Fruit fly (Drosophila melanogaster) whole organism, wandering third instar larva: ENCODE data around the gene Cpr66D.

ENCODE experiments used
- Abd-B ChIP-seq: fragments of >200 bp; optimal IDR thresholded peaks from 2 replicates; lab custom pipeline; 2017; ENCODE audit warnings: missing biosample characterization, missing genetic modification characterization
- CG32264 ChIP-seq: fragments of 200-800 bp; sonication (Bioruptor generic); optimal IDR thresholded peaks from 2 replicates; lab custom pipeline; 2016; ENCODE audit warnings: missing biosample characterization, missing genetic modification characterization
- CG9705 ChIP-seq: fragments of 200-800 bp; sonication (Bioruptor generic); optimal IDR thresholded peaks from 2 replicates; lab custom pipeline; 2018; ENCODE audit warnings: missing biosample characterization, mild to moderate bottlenecking, missing genetic modification characterization
- CrebA ChIP-seq: fragments of 200-800 bp; sonication (Bioruptor generic); optimal IDR thresholded peaks from 2 replicates; lab custom pipeline; 2016; ENCODE audit warnings: missing biosample characterization, mild to moderate bottlenecking, missing genetic modification characterization, borderline replicate concordance
- Dfd ChIP-seq: fragments of >200 bp; optimal IDR thresholded peaks from 2 replicates; lab custom pipeline; 2017; ENCODE audit warnings: missing biosample characterization, missing genetic modification characterization
- Dif ChIP-seq: fragments of 200-275, 200-300 bp; sonication (Bioruptor generic); optimal IDR thresholded peaks from 2 replicates; lab custom pipeline; 2018; ENCODE audit warnings: missing biosample characterization, missing genetic modification characterization; ENCODE audit not compliant: partially characterized antibody
- GATAd ChIP-seq: sonication (Bioruptor generic); optimal IDR thresholded peaks from 2 replicates; lab custom pipeline; 2016; ENCODE audit warnings: missing biosample characterization, missing genetic modification characterization
- HLH106 ChIP-seq: fragments of 200-800 bp; optimal IDR thresholded peaks from 3 replicates; lab custom pipeline; 2019; ENCODE audit warnings: missing biosample characterization, mild to moderate bottlenecking, missing genetic modification characterization, moderate library complexity
- Hnf4 ChIP-seq: fragments of 200-800 bp; sonication (Bioruptor generic); optimal IDR thresholded peaks from 2 replicates; lab custom pipeline; 2016; ENCODE audit warnings: missing biosample characterization, mild to moderate bottlenecking, missing genetic modification characterization
- Hr78 ChIP-seq: fragments of >200 bp; optimal IDR thresholded peaks from 2 replicates; lab custom pipeline; 2017; ENCODE audit warnings: missing biosample characterization, missing genetic modification characterization
- Hr83 ChIP-seq: fragments of 200-300 bp; sonication (Bioruptor generic); optimal IDR thresholded peaks from 2 replicates; lab custom pipeline; 2016; ENCODE audit warnings: missing biosample characterization, mild to moderate bottlenecking, missing genetic modification characterization, moderate library complexity; ENCODE audit not compliant: poor library complexity, severe bottlenecking
- Jra ChIP-seq: sonication (Bioruptor generic); optimal IDR thresholded peaks from 2 replicates; lab custom pipeline; 2016; ENCODE audit warnings: missing biosample characterization, missing genetic modification characterization
- Mio ChIP-seq: sonication (Bioruptor generic); optimal IDR thresholded peaks from 2 replicates; lab custom pipeline; 2016; ENCODE audit warnings: missing biosample characterization, missing genetic modification characterization
- Myc ChIP-seq: fragments of >200 bp; optimal IDR thresholded peaks from 2 replicates; lab custom pipeline; 2017
- N ChIP-seq: fragments of >200 bp; optimal IDR thresholded peaks from 2 replicates; lab custom pipeline; 2018; ENCODE audit warnings: missing biosample characterization, missing external identifiers, missing genetic modification characterization
- OdsH ChIP-seq: fragments of 200-800 bp; sonication (Bioruptor generic); optimal IDR thresholded peaks from 2 replicates; lab custom pipeline; 2016; ENCODE audit warnings: missing biosample characterization, mild to moderate bottlenecking, missing genetic modification characterization
- Rel ChIP-seq, 2 experiments: fragments of 200-800 bp; sonication (Bioruptor generic) in 1 of 2; optimal IDR thresholded peaks; 2 replicates in 1 of 2; 3 replicates in 1 of 2; lab custom pipeline; 2016 to 2019; ENCODE audit warnings: mild to moderate bottlenecking in 2 of 2, missing biosample characterization in 2 of 2, missing genetic modification characterization in 2 of 2, moderate library complexity in 1 of 2
- Sp1 ChIP-seq: fragments of 200-800 bp; sonication (Bioruptor generic); optimal IDR thresholded peaks from 3 replicates; lab custom pipeline; 2019; ENCODE audit warnings: missing biosample characterization, mild to moderate bottlenecking, missing genetic modification characterization, moderate library complexity
- Vsx2 ChIP-seq: fragments of 200-300, 225-300 bp; sonication (Bioruptor generic); optimal IDR thresholded peaks from 2 replicates; lab custom pipeline; 2018; ENCODE audit warnings: missing biosample characterization, missing genetic modification characterization; ENCODE audit not compliant: partially characterized antibody
- br ChIP-seq: fragments of 200-800 bp; sonication (Bioruptor generic); optimal IDR thresholded peaks from 2 replicates; lab custom pipeline; 2016; ENCODE audit warnings: missing biosample characterization, missing genetic modification characterization
- brk ChIP-seq: fragments of 200-800 bp; sonication (Bioruptor generic); optimal IDR thresholded peaks from 2 replicates; lab custom pipeline; 2016; ENCODE audit warnings: missing biosample characterization, mild to moderate bottlenecking, missing genetic modification characterization
- dl ChIP-seq, 2 experiments: fragments of 175-275, 200-275 bp in 1 of 2; fragments of 200-275 bp in 1 of 2; sonication (Bioruptor generic); optimal IDR thresholded peaks; lab custom pipeline; 2018; ENCODE audit warnings: mild to moderate bottlenecking in 2 of 2, missing biosample characterization in 2 of 2, missing genetic modification characterization in 2 of 2, moderate library complexity in 2 of 2; ENCODE audit not compliant: partially characterized antibody in 2 of 2, insufficient read depth in 1 of 2
- dmrt93B ChIP-seq: fragments of 200-800 bp; sonication (Bioruptor generic); optimal IDR thresholded peaks from 2 replicates; lab custom pipeline; 2018; ENCODE audit warnings: missing biosample characterization, mild to moderate bottlenecking, missing genetic modification characterization
- dsf ChIP-seq: sonication (Bioruptor generic); optimal IDR thresholded peaks from 2 replicates; lab custom pipeline; 2016; ENCODE audit warnings: missing biosample characterization, missing genetic modification characterization, borderline replicate concordance
- ey ChIP-seq: fragments of 200-800 bp; sonication (Bioruptor generic); optimal IDR thresholded peaks from 2 replicates; lab custom pipeline; 2016; ENCODE audit warnings: missing biosample characterization, missing genetic modification characterization
- foxo ChIP-seq, 2 experiments: fragments of 200-800 bp; sonication (Bioruptor generic); optimal IDR thresholded peaks; 2 replicates in 1 of 2; 3 replicates in 1 of 2; lab custom pipeline; 2016 to 2017; ENCODE audit warnings: missing biosample characterization in 2 of 2, missing genetic modification characterization in 2 of 2
- fru ChIP-seq: fragments of 200-800 bp; sonication (Bioruptor generic); optimal IDR thresholded peaks from 3 replicates; lab custom pipeline; 2016; ENCODE audit warnings: missing biosample characterization, mild to moderate bottlenecking, missing genetic modification characterization
- h ChIP-seq: fragments of 200-800 bp; sonication (Bioruptor generic); optimal IDR thresholded peaks from 3 replicates; lab custom pipeline; 2016; ENCODE audit warnings: missing biosample characterization, mild to moderate bottlenecking, missing genetic modification characterization
- jim ChIP-seq: fragments of 175-275, 200-325 bp; sonication (Bioruptor generic); optimal IDR thresholded peaks from 2 replicates; lab custom pipeline; 2016; ENCODE audit warnings: missing biosample characterization, mild to moderate bottlenecking, missing genetic modification characterization
- lola ChIP-seq: fragments of >200 bp; optimal IDR thresholded peaks from 2 replicates; lab custom pipeline; 2017; ENCODE audit warnings: missing biosample characterization, missing genetic modification characterization
- pan ChIP-seq: fragments of >200 bp; optimal IDR thresholded peaks from 2 replicates; lab custom pipeline; 2017
- psq ChIP-seq: fragments of 200-800 bp; sonication (Bioruptor generic); optimal IDR thresholded peaks from 3 replicates; lab custom pipeline; 2017; ENCODE audit warnings: missing biosample characterization, mild to moderate bottlenecking, missing genetic modification characterization, moderate library complexity
- rgr ChIP-seq: fragments of 200-800 bp; sonication (Bioruptor generic); optimal IDR thresholded peaks from 3 replicates; lab custom pipeline; 2016; ENCODE audit warnings: missing biosample characterization, mild to moderate bottlenecking, missing genetic modification characterization
- sage ChIP-seq: fragments of 200-800 bp; sonication (Bioruptor generic); optimal IDR thresholded peaks from 2 replicates; lab custom pipeline; 2016; ENCODE audit warnings: missing biosample characterization, mild to moderate bottlenecking, missing genetic modification characterization
- sv ChIP-seq: fragments of 200-800 bp; sonication (Bioruptor generic); optimal IDR thresholded peaks from 3 replicates; lab custom pipeline; 2016; ENCODE audit warnings: missing biosample characterization, missing genetic modification characterization
- tai ChIP-seq: sonication (Bioruptor generic); optimal IDR thresholded peaks from 2 replicates; lab custom pipeline; 2016; ENCODE audit warnings: missing biosample characterization, missing genetic modification characterization
- usp ChIP-seq: fragments of >200 bp; optimal IDR thresholded peaks from 2 replicates; lab custom pipeline; 2017; ENCODE audit warnings: missing biosample characterization, missing genetic modification characterization
- woc ChIP-seq: sonication (Bioruptor generic); optimal IDR thresholded peaks from 2 replicates; lab custom pipeline; 2016; ENCODE audit warnings: missing biosample characterization, mild to moderate bottlenecking, missing genetic modification characterization

The Cpr66D gene

DNA sequence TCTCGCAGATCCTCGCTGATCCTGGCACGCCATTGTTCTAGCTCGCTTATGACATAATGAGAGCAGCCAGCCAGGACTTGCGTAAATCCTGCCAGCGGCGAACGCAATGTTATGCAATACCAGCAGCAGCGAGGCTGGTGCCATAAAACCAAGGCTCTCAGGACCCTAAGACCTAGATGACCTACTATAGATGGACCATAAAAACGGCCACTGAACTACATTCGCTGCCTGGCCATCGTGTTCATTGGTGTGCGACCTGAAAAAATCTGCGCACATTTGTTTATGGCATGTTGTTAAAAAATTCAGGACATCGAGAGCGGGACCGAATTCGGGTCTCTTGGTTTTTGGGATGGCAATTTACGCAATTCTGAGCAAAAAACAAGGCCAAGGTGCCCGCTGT is 13.3 kb downstream of the Cpr66D start:
- TF ChIP-seq N: no peak
- no peak for TF ChIP-seq CG32264
- TF ChIP-seq woc (GFP tag; lab: Kevin White, UChicago): no peak
- TF ChIP-seq OdsH: no peak
- no peak for TF ChIP-seq dl (GFP tag; optimal IDR thresholded peaks at IDR 0.05; lab: Kevin White, UChicago; ENCODE audit: insufficient read depth in 1 of 2, partially characterized antibody in 2 of 2)
- no peak for TF ChIP-seq tai
- TF ChIP-seq Abd-B: no peak
- no peak for TF ChIP-seq usp
- no peak for TF ChIP-seq sage (GFP tag; lab: Kevin White, UChicago)
- TF ChIP-seq rgr (GFP tag; lab: Kevin White, UChicago): no peak
- no peak for TF ChIP-seq Vsx2 (GFP tag; lab: Kevin White, UChicago)
- no peak for TF ChIP-seq h (GFP tag; lab: Kevin White, UChicago)

DNA sequence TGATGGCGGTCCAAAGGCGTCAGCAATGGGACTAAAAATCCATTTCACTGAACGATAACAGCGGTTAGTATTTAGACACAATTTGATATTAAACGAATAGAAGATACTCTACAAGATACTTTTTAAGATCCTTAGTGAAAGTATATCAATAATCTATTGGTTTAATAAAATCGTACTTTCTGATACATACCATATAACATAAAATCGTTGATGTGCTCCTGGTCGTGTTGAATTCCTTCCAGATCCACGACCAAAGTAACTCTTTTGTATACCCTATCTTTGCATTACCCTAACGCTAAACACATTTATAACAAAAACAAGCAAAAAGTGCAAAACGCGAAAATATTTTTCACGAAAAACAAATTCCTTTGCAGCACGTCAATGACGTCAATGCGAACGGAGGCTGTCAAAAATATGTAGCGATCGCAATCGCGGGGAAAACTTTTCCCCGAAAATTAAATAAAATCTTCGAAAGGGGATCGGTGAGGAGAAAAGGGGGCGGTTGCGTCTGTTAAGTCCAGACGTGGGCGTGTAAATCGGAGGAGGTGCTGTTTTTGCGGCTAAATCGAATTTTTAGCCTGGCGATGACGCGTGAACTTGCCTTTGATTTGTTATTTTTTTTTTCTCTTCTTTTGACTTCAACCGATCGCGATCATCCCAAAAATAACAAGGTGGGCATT is 15.1 kb downstream of the Cpr66D start:
- TF ChIP-seq Mio (GFP tag; lab: Kevin White, UChicago): no peak
- no peak for TF ChIP-seq Hr83 (GFP tag; lab: Kevin White, UChicago)
- TF ChIP-seq tai: no peak
- no peak for TF ChIP-seq Vsx2 (GFP tag; lab: Kevin White, UChicago)
- no peak for TF ChIP-seq fru (GFP tag; lab: Kevin White, UChicago)
- no peak for TF ChIP-seq Dfd (GFP tag; lab: Kevin White, UChicago)
- no peak for TF ChIP-seq N
- TF ChIP-seq Hnf4: no peak
- no peak for TF ChIP-seq sage (GFP tag; lab: Kevin White, UChicago)
- no peak for TF ChIP-seq HLH106 (tag; lab: Kevin White, UChicago)
- no peak for TF ChIP-seq Abd-B
- TF ChIP-seq woc (GFP tag; lab: Kevin White, UChicago): no peak
- TF ChIP-seq OdsH: no peak
- TF ChIP-seq brk (GFP tag; lab: Kevin White, UChicago): no peak
- TF ChIP-seq Jra: no peak

DNA sequence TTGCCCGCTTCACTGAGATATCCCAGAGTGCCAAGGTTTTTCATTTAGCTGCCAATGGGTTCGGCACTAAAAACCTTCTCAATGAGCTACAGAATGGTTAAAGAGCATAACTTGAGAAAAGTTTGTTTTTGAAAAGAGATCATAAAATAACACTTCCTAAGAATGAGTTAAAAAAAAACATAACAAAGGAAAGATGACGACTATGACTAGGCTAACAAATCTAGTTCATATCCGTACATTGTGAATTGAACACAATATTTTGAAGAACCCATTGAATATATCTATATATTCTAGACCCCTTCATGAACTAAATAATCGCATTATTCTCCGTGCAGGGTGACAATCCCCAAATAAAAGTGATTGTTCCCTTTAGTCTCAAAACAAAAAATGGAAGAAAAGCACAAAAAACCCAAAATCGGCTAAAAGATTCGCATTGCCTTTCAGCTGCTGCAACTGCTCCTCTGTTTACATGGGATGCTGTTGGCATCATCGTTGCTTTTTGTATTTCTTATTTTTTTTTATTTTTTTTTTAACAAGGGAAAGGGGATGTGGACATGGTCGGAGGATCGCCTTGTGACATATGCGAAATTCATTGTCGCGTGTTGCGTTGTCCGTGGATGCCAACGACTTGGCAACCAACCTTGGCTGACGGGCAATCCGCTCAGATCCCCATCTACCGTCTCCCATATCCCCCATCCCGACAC is 16.6 kb downstream of the Cpr66D start:
- TF ChIP-seq CG32264 (peak; percentile 65), HLH106 (tag; lab: Kevin White, UChicago) (peak; percentile 90), foxo (GFP tag; optimal IDR thresholded peaks at IDR 0.05; lab: Kevin White, UChicago) (peak; percentile 23 to 88), OdsH (peak; percentile 91), br (GFP tag; lab: Kevin White, UChicago) (peak; percentile 88), pan (no peak), brk (GFP tag; lab: Kevin White, UChicago) (peak; percentile 25), Hnf4 (peak; percentile 62), dmrt93B (peak; percentile 94), sv (GFP tag; lab: Kevin White, UChicago) (no peak), Sp1 (peak; percentile 93), fru (GFP tag; lab: Kevin White, UChicago) (peak; percentile 92), psq (GFP tag; lab: Kevin White, UChicago) (peak; percentile 85), dsf (GFP tag; lab: Kevin White, UChicago) (peak; percentile 41), ey (GFP tag; lab: Kevin White, UChicago) (peak; percentile 90), usp (no peak), Dif (GFP tag; lab: Kevin White, UChicago) (no peak), Mio (GFP tag; lab: Kevin White, UChicago) (no peak), Vsx2 (GFP tag; lab: Kevin White, UChicago) (no peak), N (no peak), woc (GFP tag; lab: Kevin White, UChicago) (peak; percentile 73), sage (GFP tag; lab: Kevin White, UChicago) (peak; percentile 75), dl (GFP tag; optimal IDR thresholded peaks at IDR 0.05; lab: Kevin White, UChicago; ENCODE audit: insufficient read depth in 1 of 2, partially characterized antibody in 2 of 2) (no peak), Hr83 (GFP tag; lab: Kevin White, UChicago) (no peak), CG9705 (peak; percentile 73), h (GFP tag; lab: Kevin White, UChicago) (peak; percentile 92), Dfd (GFP tag; lab: Kevin White, UChicago) (no peak), GATAd (no peak), CrebA (GFP tag; lab: Kevin White, UChicago) (no peak), Myc (lab: Kevin White, UChicago) (peak; percentile 2), Hr78 (GFP tag; lab: Kevin White, UChicago) (no peak), rgr (GFP tag; lab: Kevin White, UChicago) (peak; percentile 91), lola (GFP tag; lab: Kevin White, UChicago) (no peak), Jra (no peak), jim (GFP tag; lab: Kevin White, UChicago) (peak; percentile 53), tai (no peak), Rel (GFP tag; optimal IDR thresholded peaks at IDR 0.05; lab: Kevin White, UChicago) (peak; percentile 54), Rel (tag; optimal IDR thresholded peaks at IDR 0.05; lab: Kevin White, UChicago) (no peak), Abd-B (no peak)
